Worm (Caenorhabditis elegans) whole organism, L3 larva: ENCODE measurements around the gene dgk-4.

ENCODE experiments used
- R02D3.7 ChIP-seq: fragments of 150-350 bp; optimal IDR thresholded peaks from 2 replicates; lab custom pipeline; 2014; ENCODE audit warnings: missing biosample characterization, missing genetic modification characterization
- ZK546.5 ChIP-seq: sonication (generic microtip); optimal IDR thresholded peaks from 2 replicates; lab custom pipeline; 2017; ENCODE audit warnings: missing biosample characterization, missing genetic modification characterization
- aly-2 ChIP-seq: fragments of 150-350 bp; optimal IDR thresholded peaks from 2 replicates; lab custom pipeline; 2014; ENCODE audit warnings: missing biosample characterization, missing genetic modification characterization
- ama-1 ChIP-seq: fragments of 150-350 bp; optimal IDR thresholded peaks from 2 replicates; lab custom pipeline; 2018
- ceh-16 ChIP-seq: sonication (generic microtip); optimal IDR thresholded peaks from 2 replicates; lab custom pipeline; 2017; ENCODE audit warnings: missing biosample characterization, missing genetic modification characterization
- ceh-28 ChIP-seq: fragments of 150-350 bp; optimal IDR thresholded peaks from 2 replicates; lab custom pipeline; 2014; ENCODE audit warnings: missing biosample characterization, missing genetic modification reagents, missing genetic modification characterization
- ceh-82 ChIP-seq: fragments of 150-350 bp; optimal IDR thresholded peaks from 2 replicates; lab custom pipeline; 2014; ENCODE audit warnings: missing biosample characterization, missing genetic modification characterization
- ceh-9 ChIP-seq: sonication (generic microtip); optimal IDR thresholded peaks from 2 replicates; lab custom pipeline; 2018; ENCODE audit warnings: missing biosample characterization, missing genetic modification characterization
- daf-12 ChIP-seq: fragments of 150-350 bp; optimal IDR thresholded peaks from 2 replicates; lab custom pipeline; 2014; ENCODE audit warnings: missing biosample characterization, missing genetic modification reagents, missing genetic modification characterization
- egl-27 ChIP-seq: sonication (generic microtip); optimal IDR thresholded peaks from 4 replicates; lab custom pipeline; 2017; ENCODE audit warnings: missing biosample characterization, missing genetic modification reagents, missing genetic modification characterization
- egl-5 ChIP-seq: fragments of 150-350 bp; optimal IDR thresholded peaks from 2 replicates; lab custom pipeline; 2017; ENCODE audit warnings: missing biosample characterization, missing genetic modification reagents, missing genetic modification characterization, inconsistent platforms
- elt-1 ChIP-seq: fragments of 150-350 bp; optimal IDR thresholded peaks from 2 replicates; lab custom pipeline; 2014; ENCODE audit warnings: missing biosample characterization, missing genetic modification characterization
- elt-2 ChIP-seq: sonication (generic microtip); optimal IDR thresholded peaks from 2 replicates; lab custom pipeline; 2016; ENCODE audit warnings: missing genetic modification reagents, mild to moderate bottlenecking, missing genetic modification characterization, missing compliant biosample characterization
- elt-3 ChIP-seq, 3 experiments: fragments of 150-350 bp in 1 of 3; sonication (generic microtip) in 2 of 3; optimal IDR thresholded peaks; 2 replicates in 2 of 3; 4 replicates in 1 of 3; lab custom pipeline; 2014 to 2017; ENCODE audit warnings: missing biosample characterization in 3 of 3, missing genetic modification characterization in 3 of 3
- eor-1 ChIP-seq, 2 experiments: fragments of 150-350 bp; optimal IDR thresholded peaks; 2 replicates each; lab custom pipeline; 2014 to 2018; ENCODE audit warnings: missing biosample characterization in 2 of 2, missing genetic modification characterization in 2 of 2
- fkh-10 ChIP-seq: sonication (generic microtip); optimal IDR thresholded peaks from 2 replicates; lab custom pipeline; 2017; ENCODE audit warnings: missing biosample characterization, missing genetic modification reagents, missing genetic modification characterization
- fkh-2 ChIP-seq: fragments of 150-350 bp; optimal IDR thresholded peaks from 2 replicates; lab custom pipeline; 2014; ENCODE audit warnings: missing biosample characterization, missing genetic modification reagents, missing genetic modification characterization
- fos-1 ChIP-seq: fragments of 150-350 bp; optimal IDR thresholded peaks from 2 replicates; lab custom pipeline; 2014; ENCODE audit warnings: missing biosample characterization, missing genetic modification characterization
- hmg-11 ChIP-seq: sonication (generic microtip); optimal IDR thresholded peaks from 2 replicates; lab custom pipeline; 2016; ENCODE audit warnings: missing genetic modification characterization, missing compliant biosample characterization
- jun-1 ChIP-seq: fragments of 150-350 bp; optimal IDR thresholded peaks from 2 replicates; lab custom pipeline; 2014; ENCODE audit warnings: missing biosample characterization, missing genetic modification reagents, missing genetic modification characterization
- lin-15B ChIP-seq: fragments of 150-350 bp; optimal IDR thresholded peaks from 2 replicates; lab custom pipeline; 2014; ENCODE audit warnings: missing biosample characterization, missing genetic modification characterization
- lin-39 ChIP-seq: fragments of 150-350 bp; optimal IDR thresholded peaks from 2 replicates; lab custom pipeline; 2018; ENCODE audit warnings: missing biosample characterization, missing genetic modification reagents, missing genetic modification characterization
- lsy-12 ChIP-seq: sonication (generic microtip); optimal IDR thresholded peaks from 2 replicates; lab custom pipeline; 2016; ENCODE audit warnings: mild to moderate bottlenecking, missing genetic modification characterization, missing compliant biosample characterization
- mdl-1 ChIP-seq: fragments of 150-350 bp; optimal IDR thresholded peaks from 2 replicates; lab custom pipeline; 2014; ENCODE audit warnings: missing biosample characterization, missing genetic modification characterization
- mml-1 ChIP-seq: fragments of 150-350 bp; sonication (generic microtip); optimal IDR thresholded peaks from 3 replicates; lab custom pipeline; 2014; ENCODE audit warnings: missing biosample characterization, missing genetic modification characterization
- nfya-1 ChIP-seq: sonication (generic microtip); optimal IDR thresholded peaks from 2 replicates; lab custom pipeline; 2017; ENCODE audit warnings: missing genetic modification characterization, mild to moderate bottlenecking, missing compliant biosample characterization, antibody characterized with exemption, moderate library complexity; ENCODE audit not compliant: insufficient read depth
- nhr-11 ChIP-seq: fragments of 150-350 bp; optimal IDR thresholded peaks from 2 replicates; lab custom pipeline; 2014; ENCODE audit warnings: missing biosample characterization, missing genetic modification characterization
- nhr-12 ChIP-seq: fragments of 150-350 bp; optimal IDR thresholded peaks from 2 replicates; lab custom pipeline; 2014; ENCODE audit warnings: missing biosample characterization, missing genetic modification characterization
- nhr-23 ChIP-seq: fragments of 150-350 bp; optimal IDR thresholded peaks from 2 replicates; lab custom pipeline; 2014; ENCODE audit warnings: missing biosample characterization, missing genetic modification reagents, missing genetic modification characterization
- nhr-237 ChIP-seq: fragments of 150-350 bp; optimal IDR thresholded peaks from 2 replicates; lab custom pipeline; 2014; ENCODE audit warnings: missing biosample characterization, missing genetic modification characterization
- nhr-25 ChIP-seq: sonication (generic microtip); optimal IDR thresholded peaks from 2 replicates; lab custom pipeline; 2017; ENCODE audit warnings: missing biosample characterization, missing genetic modification characterization
- nhr-28 ChIP-seq: fragments of 150-350 bp; optimal IDR thresholded peaks from 2 replicates; lab custom pipeline; 2014; ENCODE audit warnings: missing biosample characterization, missing genetic modification characterization
- nhr-43 ChIP-seq: sonication (generic microtip); optimal IDR thresholded peaks from 2 replicates; lab custom pipeline; 2016; ENCODE audit warnings: mild to moderate bottlenecking, missing genetic modification characterization, missing compliant biosample characterization; ENCODE audit not compliant: poor library complexity, severe bottlenecking
- nhr-67 ChIP-seq: fragments of 150-350 bp; optimal IDR thresholded peaks from 2 replicates; lab custom pipeline; 2014; ENCODE audit warnings: missing biosample characterization, missing genetic modification characterization
- nhr-76 ChIP-seq: fragments of 150-350 bp; sonication (generic microtip); optimal IDR thresholded peaks from 5 replicates; lab custom pipeline; 2014; ENCODE audit warnings: missing biosample characterization, missing genetic modification characterization
- nhr-77 ChIP-seq: fragments of 150-350 bp; optimal IDR thresholded peaks from 2 replicates; lab custom pipeline; 2014; ENCODE audit warnings: missing biosample characterization, missing genetic modification characterization
- pha-4 ChIP-seq: fragments of 150-350 bp; optimal IDR thresholded peaks from 2 replicates; lab custom pipeline; 2014; ENCODE audit warnings: missing biosample characterization, missing genetic modification reagents, missing genetic modification characterization
- pqm-1 ChIP-seq: fragments of 150-350 bp; optimal IDR thresholded peaks from 2 replicates; lab custom pipeline; 2017; ENCODE audit warnings: missing biosample characterization, missing genetic modification characterization, inconsistent platforms
- sea-2 ChIP-seq: fragments of 150-350 bp; sonication (generic microtip); optimal IDR thresholded peaks from 4 replicates; lab custom pipeline; 2014; ENCODE audit warnings: missing biosample characterization, missing genetic modification reagents, missing genetic modification characterization
- skn-1 ChIP-seq: fragments of 150-350 bp; optimal IDR thresholded peaks from 2 replicates; lab custom pipeline; 2014; ENCODE audit warnings: missing biosample characterization, missing genetic modification characterization
- snpc-4 ChIP-seq: fragments of 150-350 bp; optimal IDR thresholded peaks from 2 replicates; lab custom pipeline; 2014; ENCODE audit warnings: missing biosample characterization, missing genetic modification characterization
- tbx-2 ChIP-seq: sonication (generic microtip); optimal IDR thresholded peaks from 2 replicates; lab custom pipeline; 2016; ENCODE audit warnings: mild to moderate bottlenecking, missing genetic modification characterization, missing compliant biosample characterization
- unc-39 ChIP-seq: sonication (generic microtip); optimal IDR thresholded peaks from 4 replicates; lab custom pipeline; 2017; ENCODE audit warnings: missing biosample characterization, missing genetic modification characterization
- unc-62 ChIP-seq: fragments of 150-350 bp; sonication (generic microtip); optimal IDR thresholded peaks from 4 replicates; lab custom pipeline; 2014; ENCODE audit warnings: missing biosample characterization, missing genetic modification reagents, missing genetic modification characterization
- zag-1 ChIP-seq: fragments of 150-350 bp; optimal IDR thresholded peaks from 2 replicates; lab custom pipeline; 2014; ENCODE audit warnings: missing biosample characterization, missing genetic modification characterization
- ztf-11 ChIP-seq: fragments of 150-350 bp; optimal IDR thresholded peaks from 2 replicates; lab custom pipeline; 2014; ENCODE audit warnings: missing biosample characterization, missing genetic modification characterization
- ztf-4 ChIP-seq: fragments of 150-350 bp; optimal IDR thresholded peaks from 2 replicates; lab custom pipeline; 2014; ENCODE audit warnings: missing biosample characterization, missing genetic modification characterization

The dgk-4 gene

ce11 chrIV:8617047-8617446 lies 14.1 kb upstream of the dgk-4 start, which contains the start of the genes F42A9.7 and F42A9.3:
Gene F42A9.7 (minus strand): TSS chrIV:8617147.
Gene F42A9.3 (plus strand): TSS chrIV:8617260.
- no peak for TF ChIP-seq R02D3.7 (tag; lab: Kevin White, UChicago)
- TF ChIP-seq nhr-76 (tag; lab: Kevin White, UChicago): no peak
- TF ChIP-seq mml-1: no peak
- no peak for TF ChIP-seq aly-2
- no peak for TF ChIP-seq tbx-2 (tag; lab: Kevin White, UChicago)
- no peak for TF ChIP-seq nhr-43 (tag; lab: Kevin White, UChicago)
- TF ChIP-seq nhr-11 (tag; lab: Kevin White, UChicago): no peak
- no peak for TF ChIP-seq ztf-4
- no peak for TF ChIP-seq elt-3 (tag; optimal IDR thresholded peaks at IDR 0.05; lab: Kevin White, UChicago)
- no peak for TF ChIP-seq unc-39 (tag; lab: Kevin White, UChicago)
- no peak for TF ChIP-seq nhr-23
- no peak for TF ChIP-seq ceh-82
- TF ChIP-seq nhr-237 (tag; lab: Kevin White, UChicago): no peak
- no peak for TF ChIP-seq elt-1 (tag; lab: Kevin White, UChicago)
- no peak for TF ChIP-seq nhr-25 (tag; lab: Kevin White, UChicago)

DNA sequence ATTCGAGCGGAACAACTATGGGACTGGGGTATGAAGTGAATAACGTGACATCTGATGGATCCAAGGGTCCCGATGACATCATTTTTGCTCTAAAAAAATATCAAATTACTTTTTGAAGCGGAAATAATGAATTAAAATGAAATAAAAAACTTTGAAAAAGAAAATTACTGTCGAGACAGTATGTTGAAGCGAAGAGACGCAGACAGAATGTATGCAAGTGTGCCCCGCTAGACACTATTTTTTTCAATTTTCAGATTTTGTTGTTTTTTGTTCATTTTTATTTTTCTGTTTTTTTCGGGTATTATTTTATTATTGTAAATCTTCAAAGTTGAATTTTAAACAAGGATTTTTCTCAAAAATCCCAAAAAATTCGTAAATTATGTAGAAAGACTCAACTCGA lies 12.4 kb upstream of the dgk-4 start, which contains the start of gene F42A9.8:
TSS of gene F42A9.8 (minus strand) at position 88 of the 400 bp plus-strand sequence.
- no peak for TF ChIP-seq skn-1
- TF ChIP-seq pqm-1: no peak
- TF ChIP-seq pha-4: peak; percentile 40
- peak; percentile 31 for TF ChIP-seq nfya-1 (tag; lab: Kevin White, UChicago)
- TF ChIP-seq lin-15B (tag; lab: Kevin White, UChicago): peak; percentile 13

- no peak for TF ChIP-seq zag-1 (tag; lab: Kevin White, UChicago)
- TF ChIP-seq tbx-2 (tag; lab: Kevin White, UChicago): no peak
- no peak for TF ChIP-seq fkh-2 (tag; lab: Kevin White, UChicago)
- TF ChIP-seq daf-12 (tag; lab: Kevin White, UChicago): no peak
- peak; percentile 79 for TF ChIP-seq nhr-23
- no peak for TF ChIP-seq ceh-82
- TF ChIP-seq unc-62 (GFP tag; lab: Kevin White, UChicago): no peak
- TF ChIP-seq lsy-12 (tag; lab: Kevin White, UChicago): no peak
- peak; percentile 61 for TF ChIP-seq lin-15B (tag; lab: Kevin White, UChicago)
- no peak for TF ChIP-seq nhr-12 (tag; lab: Kevin White, UChicago)
- TF ChIP-seq sea-2 (GFP tag; lab: Kevin White, UChicago): no peak
- TF ChIP-seq ztf-11 (tag; lab: Kevin White, UChicago): no peak
- peak; percentile 16 for TF ChIP-seq nhr-11 (tag; lab: Kevin White, UChicago)
- no peak for TF ChIP-seq eor-1 (tag; optimal IDR thresholded peaks at IDR 0.05; lab: Kevin White, UChicago)
- TF ChIP-seq ZK546.5 (tag; lab: Kevin White, UChicago): no peak
- no peak for TF ChIP-seq nhr-67 (tag; lab: Kevin White, UChicago)
- peak; percentile 75 for TF ChIP-seq nhr-25 (tag; lab: Kevin White, UChicago)
- peak; percentile 93 for TF ChIP-seq pha-4
- TF ChIP-seq fkh-10 (GFP tag; lab: Kevin White, UChicago): no peak
- peak; percentile 1 for TF ChIP-seq ztf-4
- TF ChIP-seq nhr-77 (tag; lab: Kevin White, UChicago): no peak
- TF ChIP-seq R02D3.7 (tag; lab: Kevin White, UChicago): no peak
- peak; percentile 80 for TF ChIP-seq nfya-1 (tag; lab: Kevin White, UChicago)
- TF ChIP-seq nhr-76 (tag; lab: Kevin White, UChicago): no peak
- no peak for TF ChIP-seq mml-1
- no peak for TF ChIP-seq ceh-16 (tag; lab: Kevin White, UChicago)
- TF ChIP-seq ceh-28: peak; percentile 65
- TF ChIP-seq egl-27 (tag; lab: Kevin White, UChicago): no peak
- TF ChIP-seq nhr-43 (tag; lab: Kevin White, UChicago): peak; percentile 42
- TF ChIP-seq unc-39 (tag; lab: Kevin White, UChicago): no peak
- TF ChIP-seq lin-39: peak; percentile 27
- TF ChIP-seq elt-2 (tag; lab: Kevin White, UChicago): peak; percentile 54
- peak; percentile 58 for TF ChIP-seq elt-1 (tag; lab: Kevin White, UChicago)
- no peak for TF ChIP-seq ceh-9
- peak; percentile 41 for TF ChIP-seq skn-1
- TF ChIP-seq snpc-4: peak; percentile 56
- TF ChIP-seq elt-3 (tag; optimal IDR thresholded peaks at IDR 0.05; lab: Kevin White, UChicago): no peak
- peak; percentile 35 for TF ChIP-seq pqm-1
- no peak for TF ChIP-seq fos-1 (tag; lab: Kevin White, UChicago)
- TF ChIP-seq egl-5 (tag; lab: Kevin White, UChicago): no peak
- TF ChIP-seq ama-1: no peak
- peak; percentile 88 for TF ChIP-seq hmg-11 (tag; lab: Kevin White, UChicago)
- TF ChIP-seq aly-2: no peak
- no peak for TF ChIP-seq mdl-1 (tag; lab: Kevin White, UChicago)
- TF ChIP-seq jun-1 (tag; lab: Kevin White, UChicago): peak; percentile 30
- TF ChIP-seq nhr-28 (tag; lab: Kevin White, UChicago): no peak
These were observed 10.9 kb upstream of the dgk-4 start, which contains the start of gene lin-49 for ce11 chrIV:8620102-8620733. Gene lin-49 (plus strand): TSS chrIV:8620683.
